Fruit fly (Drosophila melanogaster): ENCODE data around the gene CG6813.

Gene CG6813

DNA sequence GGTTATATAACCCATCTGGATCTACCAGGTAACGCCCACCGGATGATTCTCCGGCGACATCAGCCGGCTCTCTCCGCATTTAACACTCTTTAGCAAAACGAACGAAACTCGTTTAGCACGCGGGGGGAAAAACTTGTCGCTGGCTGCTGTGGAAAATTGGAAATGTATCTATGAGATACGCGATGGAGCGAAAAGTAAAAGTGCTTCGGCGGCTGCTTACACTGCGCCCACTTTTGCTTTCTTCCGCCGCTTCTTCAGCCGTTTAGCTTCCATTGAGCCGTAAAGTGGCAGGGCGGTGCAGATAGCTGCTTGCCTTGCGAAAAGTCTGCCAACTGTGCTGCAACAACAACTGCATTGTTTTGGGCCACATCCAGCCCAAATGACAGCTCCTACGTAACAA, 34.7 kb upstream of the CG6813 start:
- TF ChIP-seq psq (optimal IDR thresholded peaks at IDR 0.05): no peak
- no peak for TF ChIP-seq usp (GFP tag; optimal IDR thresholded peaks at IDR 0.05)
- TF ChIP-seq pan (optimal IDR thresholded peaks at IDR 0.05): no peak
- no peak for TF ChIP-seq EcR (GFP tag; optimal IDR thresholded peaks at IDR 0.05)
- no peak for TF ChIP-seq CG8478 (optimal IDR thresholded peaks at IDR 0.05)
- TF ChIP-seq Dll (optimal IDR thresholded peaks at IDR 0.05): no peak

DNA sequence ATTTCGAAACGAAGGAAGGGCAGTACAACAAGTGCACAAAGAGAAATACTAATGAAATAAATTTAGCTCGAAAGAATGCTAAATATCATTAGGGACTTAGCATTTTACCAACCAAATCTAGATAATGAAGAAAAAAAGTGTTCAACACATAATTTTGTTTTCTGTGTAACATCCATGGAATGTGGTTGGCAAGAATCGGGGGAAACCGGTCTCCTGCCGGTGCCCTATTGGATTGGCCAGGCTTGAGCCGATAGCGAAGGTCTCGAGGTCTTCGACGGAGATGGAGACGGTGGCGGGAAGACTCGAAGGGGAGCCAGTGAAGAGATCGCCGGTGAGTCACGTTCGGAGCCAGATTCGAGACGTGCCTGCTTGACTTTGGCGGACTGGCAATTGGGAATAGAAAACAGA, 31.4 kb upstream of the CG6813 start:
- no peak for TF ChIP-seq usp (GFP tag; optimal IDR thresholded peaks at IDR 0.05)
- TF ChIP-seq pan (optimal IDR thresholded peaks at IDR 0.05): no peak
- no peak for TF ChIP-seq Dll (optimal IDR thresholded peaks at IDR 0.05)
- TF ChIP-seq CG8478 (optimal IDR thresholded peaks at IDR 0.05): no peak
- no peak for TF ChIP-seq EcR (GFP tag; optimal IDR thresholded peaks at IDR 0.05)
- no peak for TF ChIP-seq psq (optimal IDR thresholded peaks at IDR 0.05)

DNA sequence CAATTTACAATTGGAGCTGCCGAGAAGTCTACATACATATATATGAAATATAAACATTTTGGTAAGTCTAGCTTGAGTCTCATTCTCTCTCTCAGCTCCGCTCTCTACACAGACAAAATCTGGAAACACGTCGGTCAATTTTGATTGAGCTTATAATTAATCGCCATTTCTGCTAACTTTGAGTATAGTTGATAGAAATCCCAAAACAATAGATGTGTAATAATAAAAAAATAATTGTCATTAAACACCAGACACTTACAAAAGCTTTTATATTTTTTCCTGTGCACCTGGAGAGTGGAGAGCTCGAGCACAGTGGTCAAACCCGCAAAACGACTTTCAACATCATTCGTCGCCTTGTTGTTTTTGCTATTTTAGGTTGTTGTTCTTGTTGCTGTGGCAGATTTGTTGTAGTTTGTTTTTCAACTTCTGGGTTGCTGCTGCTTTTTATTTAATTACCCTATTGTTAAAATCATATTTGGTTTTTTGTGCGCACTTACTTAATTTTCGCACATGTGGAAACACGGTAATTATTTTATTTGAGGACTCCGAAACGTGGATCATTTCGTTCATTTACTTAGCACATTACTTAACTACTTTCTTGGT, 30.3 kb upstream of the CG6813 start:
- TF ChIP-seq CG8478 (optimal IDR thresholded peaks at IDR 0.05): no peak
- no peak for TF ChIP-seq pan (optimal IDR thresholded peaks at IDR 0.05)
- TF ChIP-seq EcR (GFP tag; optimal IDR thresholded peaks at IDR 0.05): no peak
- TF ChIP-seq Dll (optimal IDR thresholded peaks at IDR 0.05): no peak

DNA sequence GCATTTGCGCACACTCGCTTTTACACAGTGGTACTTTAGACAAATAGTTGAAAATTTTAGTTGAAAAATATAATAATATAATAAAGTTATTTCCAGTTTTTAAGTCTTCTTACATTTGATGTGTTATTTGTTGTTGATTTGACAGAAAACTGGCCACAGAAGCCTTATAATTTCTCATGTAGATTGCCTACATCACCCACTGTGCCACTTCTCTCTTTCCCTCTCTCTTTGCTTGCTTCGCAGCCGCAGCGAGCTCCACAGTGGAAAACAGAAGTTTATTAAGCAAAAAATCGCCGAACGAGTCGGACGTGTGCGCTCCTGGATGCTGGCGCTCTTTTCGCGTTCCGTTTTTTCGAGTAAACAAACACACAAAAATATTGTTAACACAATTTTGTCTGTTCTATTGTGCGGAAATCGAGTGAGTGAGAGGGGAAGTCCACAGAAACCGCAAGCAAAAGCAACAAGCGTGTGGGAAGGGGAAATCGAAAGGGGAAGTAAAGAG, 29.5 kb upstream of the CG6813 start, which contains the start of gene CG42327:
Gene CG42327 (plus strand): TSS at position 277 of the 502 bp plus-strand sequence.
- TF ChIP-seq psq (optimal IDR thresholded peaks at IDR 0.05): no peak
- no peak for TF ChIP-seq CG8478 (optimal IDR thresholded peaks at IDR 0.05)
- TF ChIP-seq usp (GFP tag; optimal IDR thresholded peaks at IDR 0.05): no peak
- no peak for TF ChIP-seq EcR (GFP tag; optimal IDR thresholded peaks at IDR 0.05)
- no peak for TF ChIP-seq Dll (optimal IDR thresholded peaks at IDR 0.05)
- no peak for TF ChIP-seq pan (optimal IDR thresholded peaks at IDR 0.05)

dm6 chr3R:11650105-11651039, 23.9 kb upstream of the CG6813 start, which contains the start of the genes Csk and Elp1:
TSS of gene Csk (minus strand) at chr3R:11650706.
TSS of gene Elp1 (plus strand) at chr3R:11650971.
- TF ChIP-seq usp (GFP tag; optimal IDR thresholded peaks at IDR 0.05): no peak
- TF ChIP-seq pan (optimal IDR thresholded peaks at IDR 0.05): no peak
- TF ChIP-seq CG8478 (optimal IDR thresholded peaks at IDR 0.05): no peak
- no peak for TF ChIP-seq psq (optimal IDR thresholded peaks at IDR 0.05)
- no peak for TF ChIP-seq Dll (optimal IDR thresholded peaks at IDR 0.05)
- no peak for TF ChIP-seq EcR (GFP tag; optimal IDR thresholded peaks at IDR 0.05)

DNA sequence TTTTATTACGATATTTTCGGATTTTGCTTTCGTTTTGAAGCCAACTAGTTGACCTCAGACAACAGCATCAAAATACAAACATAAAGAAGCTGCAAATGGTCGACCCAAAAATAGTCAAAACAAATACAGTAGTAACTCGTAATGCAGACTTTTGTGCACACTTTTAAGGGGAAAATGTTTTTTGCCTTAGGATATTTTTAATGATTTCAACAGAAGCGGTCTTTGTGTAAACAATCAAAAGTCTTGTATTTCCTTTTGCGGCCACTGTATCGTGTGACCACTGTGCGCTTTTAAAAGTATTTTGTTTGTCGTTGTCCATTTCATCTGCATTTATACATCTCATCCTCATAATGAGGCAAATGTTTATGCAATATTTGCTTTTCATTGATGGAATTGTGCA, 23.0 kb upstream of the CG6813 start:
- TF ChIP-seq Dll (optimal IDR thresholded peaks at IDR 0.05) (no peak), pan (optimal IDR thresholded peaks at IDR 0.05) (no peak)

DNA sequence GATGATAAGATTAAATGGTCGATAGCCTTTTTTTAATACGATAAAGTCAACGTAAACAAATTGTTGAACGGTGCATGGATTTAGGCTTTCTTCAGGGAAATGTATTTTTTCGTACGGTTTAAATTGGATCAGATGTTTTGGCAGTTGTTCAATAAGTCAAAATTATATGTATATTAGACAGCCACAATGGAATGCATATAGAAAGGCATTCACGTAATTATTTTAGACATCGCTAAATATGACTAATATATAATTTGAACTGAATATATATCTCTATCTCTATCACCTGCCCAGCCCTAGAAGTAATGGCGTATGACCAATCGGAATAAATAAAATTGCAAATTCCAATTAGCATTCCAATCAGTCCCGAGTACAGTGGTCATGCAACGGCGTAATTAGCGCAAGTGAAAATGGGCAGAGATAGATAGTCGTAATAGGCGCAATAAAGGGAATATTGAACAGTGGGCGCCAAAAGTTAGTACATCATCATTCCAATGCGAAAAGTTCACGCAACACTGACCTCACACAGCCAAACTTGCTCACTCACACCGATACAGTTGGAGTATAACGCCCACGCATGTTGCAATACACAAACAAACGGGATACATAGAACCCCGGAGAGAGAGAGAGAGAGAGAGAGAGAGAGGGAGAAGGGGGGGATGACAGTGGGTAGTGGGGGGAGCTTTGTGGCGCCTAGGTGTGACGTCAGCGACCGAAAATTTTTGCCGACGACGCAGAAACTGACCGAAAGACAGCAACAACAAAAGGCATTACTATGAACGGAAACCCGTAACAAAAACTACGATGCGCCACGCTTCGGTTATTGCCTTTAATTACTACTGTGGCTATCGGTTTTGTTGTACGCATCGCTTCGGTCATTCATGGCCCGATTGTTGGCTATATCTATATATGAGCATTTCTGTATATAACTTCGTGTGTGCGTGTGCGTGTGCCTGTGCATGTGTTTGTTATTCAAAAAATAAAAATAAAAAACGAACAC, 22.2 kb upstream of the CG6813 start:
- TF ChIP-seq EcR (GFP tag; optimal IDR thresholded peaks at IDR 0.05) (peak in 1 of 2 experiments; percentile 12), CG8478 (optimal IDR thresholded peaks at IDR 0.05) (no peak)

DNA sequence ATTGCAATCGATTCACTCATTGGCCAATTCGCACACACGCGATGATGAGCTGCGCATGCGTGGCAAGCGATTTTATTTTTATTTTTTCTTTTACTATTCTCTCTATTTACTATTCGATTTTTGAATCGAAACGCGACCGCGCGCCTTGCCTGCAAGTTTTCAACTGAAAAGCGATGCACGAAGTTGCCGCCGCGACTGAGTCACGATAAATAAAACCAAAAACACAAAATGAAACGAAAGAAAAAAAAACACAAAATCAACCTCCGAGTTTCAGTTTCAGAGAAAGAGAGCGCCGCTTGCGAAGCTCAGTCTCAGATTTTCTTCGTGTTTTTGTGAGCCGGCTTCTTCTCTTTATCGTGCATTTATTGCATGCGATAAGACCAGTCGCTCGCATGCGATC, 20.4 kb upstream of the CG6813 start:
- TF ChIP-seq Dll (optimal IDR thresholded peaks at IDR 0.05) (no peak), EcR (GFP tag; optimal IDR thresholded peaks at IDR 0.05) (no peak), pan (optimal IDR thresholded peaks at IDR 0.05) (no peak), usp (GFP tag; optimal IDR thresholded peaks at IDR 0.05) (no peak), CG8478 (optimal IDR thresholded peaks at IDR 0.05) (no peak), psq (optimal IDR thresholded peaks at IDR 0.05) (no peak)

DNA sequence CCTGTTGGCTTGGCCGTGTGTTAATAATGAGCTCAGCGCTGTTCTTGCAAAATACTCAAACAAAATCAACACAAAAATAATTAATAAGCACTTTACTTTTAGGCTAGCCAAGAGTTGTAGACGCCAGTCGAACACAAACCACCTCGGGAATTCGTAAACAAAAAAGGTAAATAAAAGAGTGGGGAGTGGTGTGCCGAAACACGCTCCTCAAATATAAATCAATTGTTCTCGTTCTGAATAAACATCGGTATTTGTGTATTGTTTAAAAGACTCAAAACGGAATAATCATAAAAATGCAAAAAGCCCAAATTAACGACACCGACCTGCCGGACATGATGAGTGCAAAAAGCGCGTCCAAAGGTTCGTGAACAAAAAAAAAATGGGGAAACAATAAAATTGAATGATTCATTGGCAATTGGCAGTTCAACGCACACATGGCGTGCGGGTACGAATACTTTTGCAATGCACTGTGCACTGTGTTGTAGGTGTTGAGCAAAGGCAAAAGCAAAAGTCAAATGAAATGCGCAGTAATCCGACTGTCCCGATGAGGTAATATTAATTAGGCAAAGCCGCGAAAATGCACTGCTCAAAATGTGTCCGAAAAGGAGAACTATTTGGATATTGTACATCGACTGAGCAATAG, 13.6 kb upstream of the CG6813 start:
- TF ChIP-seq Dll (optimal IDR thresholded peaks at IDR 0.05) (no peak), CG8478 (optimal IDR thresholded peaks at IDR 0.05) (no peak), pan (optimal IDR thresholded peaks at IDR 0.05) (no peak), usp (GFP tag; optimal IDR thresholded peaks at IDR 0.05) (no peak), psq (optimal IDR thresholded peaks at IDR 0.05) (no peak), EcR (GFP tag; optimal IDR thresholded peaks at IDR 0.05) (no peak)

DNA sequence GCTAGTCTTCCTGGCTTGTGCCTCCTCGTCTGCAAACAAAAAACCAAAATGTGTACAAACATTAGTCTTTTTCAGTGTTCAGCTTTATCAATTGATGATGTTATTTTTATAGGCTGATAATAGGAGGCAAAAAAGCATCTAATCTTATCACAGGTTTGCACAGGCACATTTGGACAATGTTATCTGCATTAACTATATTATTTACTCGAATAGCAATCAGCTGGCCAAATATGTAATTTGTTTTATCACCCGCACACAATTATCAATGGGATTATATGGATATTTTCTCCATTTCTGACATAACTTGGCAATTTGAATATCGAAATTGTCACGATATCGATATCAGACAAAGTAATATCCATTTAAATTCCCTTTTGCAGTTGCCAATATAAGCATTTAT, 11.1 kb upstream of the CG6813 start:
- TF ChIP-seq psq (optimal IDR thresholded peaks at IDR 0.05) (no peak), pan (optimal IDR thresholded peaks at IDR 0.05) (no peak), Dll (optimal IDR thresholded peaks at IDR 0.05) (no peak), EcR (GFP tag; optimal IDR thresholded peaks at IDR 0.05) (no peak), usp (GFP tag; optimal IDR thresholded peaks at IDR 0.05) (no peak), CG8478 (optimal IDR thresholded peaks at IDR 0.05) (no peak)

- no peak for TF ChIP-seq pan (optimal IDR thresholded peaks at IDR 0.05)
- no peak for TF ChIP-seq psq (optimal IDR thresholded peaks at IDR 0.05)
- TF ChIP-seq CG8478 (optimal IDR thresholded peaks at IDR 0.05): no peak
- TF ChIP-seq usp (GFP tag; optimal IDR thresholded peaks at IDR 0.05): no peak
- TF ChIP-seq EcR (GFP tag; optimal IDR thresholded peaks at IDR 0.05): no peak
- no peak for TF ChIP-seq Dll (optimal IDR thresholded peaks at IDR 0.05)
Observed at dm6 chr3R:11628416-11629041, 2.1 kb upstream of the CG6813 start, which contains the start of gene CG14712. TSS of gene CG14712 (plus strand) at chr3R:11628759.
